Fruit fly (Drosophila melanogaster): ENCODE data around the gene SelR.
A peak's percentile ranks its signal among the peaks of the same experiment; 100 is the strongest.

Gene SelR

dm6 chr3R:10884678-10885421 is 16.4 kb upstream of the SelR start, which contains the start of gene CG14696 (continued):
- no peak for TF ChIP-seq CG4282 (GFP tag; optimal IDR thresholded peaks at IDR 0.05)
- no peak for TF ChIP-seq CG11560 (tag; IDR thresholded peaks at IDR 0.05)
- no peak for TF ChIP-seq nmo (GFP tag; optimal IDR thresholded peaks at IDR 0.05)
- TF ChIP-seq CG7372 (GFP tag; IDR thresholded peaks at IDR 0.05): no peak
- TF ChIP-seq Neu2 (GFP tag; optimal IDR thresholded peaks at IDR 0.05; ENCODE audit: borderline replicate concordance): no peak
- peak; percentile 34 for TF ChIP-seq CG10543 (GFP tag; optimal IDR thresholded peaks at IDR 0.05)
- no peak for TF ChIP-seq pho (GFP tag; optimal IDR thresholded peaks at IDR 0.05)
- no peak for TF ChIP-seq HLHmδ (GFP tag; optimal IDR thresholded peaks at IDR 0.05)
- no peak for TF ChIP-seq CG9797 (GFP tag; optimal IDR thresholded peaks at IDR 0.05)
- TF ChIP-seq amos (GFP tag; IDR thresholded peaks at IDR 0.05; ENCODE audit: partially characterized antibody): no peak
- no peak for TF ChIP-seq CG7963 (GFP tag; IDR thresholded peaks at IDR 0.05; ENCODE audit: partially characterized antibody)
- TF ChIP-seq CG17912 (GFP tag; optimal IDR thresholded peaks at IDR 0.05): no peak
- no peak for TF ChIP-seq CG6175 (GFP tag; IDR thresholded peaks at IDR 0.05)
- 0 out of 3 replicates have a peak, but pooled peaks have one; percentile 36 for TF ChIP-seq ken (GFP tag; IDR thresholded peaks at IDR 0.05)
- TF ChIP-seq ato (GFP tag; IDR thresholded peaks at IDR 0.05; ENCODE audit: partially characterized antibody): no peak
- TF ChIP-seq E2f1 (GFP tag; IDR thresholded peaks at IDR 0.05): 0 out of 2 replicates have a peak, but pooled peaks have one; percentile 15
- TF ChIP-seq CG16779 (GFP tag; IDR thresholded peaks at IDR 0.05): peak; percentile 52; the same call in 1 of the 2 replicates
- no peak for TF ChIP-seq CG18011 (GFP tag; optimal IDR thresholded peaks at IDR 0.05)
- no peak for TF ChIP-seq Vsx1 (GFP tag; optimal IDR thresholded peaks at IDR 0.05)
- TF ChIP-seq Dbx (GFP tag; IDR thresholded peaks at IDR 0.05): peak; percentile 44; the same call in 1 of the 3 replicates
- 0 out of 4 replicates have a peak, but pooled peaks have one; percentile 9 for TF ChIP-seq chinmo (GFP tag; IDR thresholded peaks at IDR 0.05; ENCODE audit: partially characterized antibody)
- TF ChIP-seq repo (GFP tag; optimal IDR thresholded peaks at IDR 0.05): no peak
- no peak for TF ChIP-seq cg (GFP tag; optimal IDR thresholded peaks at IDR 0.05)
- TF ChIP-seq CoRest (tag; optimal IDR thresholded peaks at IDR 0.05): peak; percentile 26
- TF ChIP-seq row (GFP tag; IDR thresholded peaks at IDR 0.05): no peak
- no peak for TF ChIP-seq Dek (tag; optimal IDR thresholded peaks at IDR 0.05)
- TF ChIP-seq crp (GFP tag; optimal IDR thresholded peaks at IDR 0.05): peak in 1 of 2 experiments; percentile 64
- peak; percentile 15; the same call in 1 of the 3 replicates for TF ChIP-seq so (GFP tag; IDR thresholded peaks at IDR 0.05)
- TF ChIP-seq Drgx (GFP tag; IDR thresholded peaks at IDR 0.05): 0 out of 2 replicates have a peak, but pooled peaks have one; percentile 14
- no peak for TF ChIP-seq nerfin-2 (GFP tag; IDR thresholded peaks at IDR 0.05; ENCODE audit: partially characterized antibody)
- peak; percentile 59; the same call in 1 of the 3 replicates for TF ChIP-seq CG34422 (GFP tag; IDR thresholded peaks at IDR 0.05)
- TF ChIP-seq CG33213 (GFP tag; optimal IDR thresholded peaks at IDR 0.05): no peak
- TF ChIP-seq Lim3 (GFP tag; IDR thresholded peaks at IDR 0.05): no peak
- TF ChIP-seq crc (GFP tag; optimal IDR thresholded peaks at IDR 0.05): no peak
- TF ChIP-seq trem (tag; optimal IDR thresholded peaks at IDR 0.05): no peak
- no peak for TF ChIP-seq D19B (GFP tag; optimal IDR thresholded peaks at IDR 0.05)
- 0 out of 2 replicates have a peak, but pooled peaks have one; percentile 27 for TF ChIP-seq CG32532 (GFP tag; IDR thresholded peaks at IDR 0.05)
- no peak for TF ChIP-seq p53 (GFP tag; optimal IDR thresholded peaks at IDR 0.05)

All from whole organism, embryonic.